Worm (Caenorhabditis elegans): ENCODE results near the gene gfl-1.

- no peak for TF ChIP-seq bed-3 (GFP tag; optimal IDR thresholded peaks at IDR 0.05)
- TF ChIP-seq hlh-1 (tag; optimal IDR thresholded peaks at IDR 0.05): no peak
- TF ChIP-seq nhr-76 (tag; optimal IDR thresholded peaks at IDR 0.05): no peak
- TF ChIP-seq unc-39 (tag; optimal IDR thresholded peaks at IDR 0.05): no peak
These were observed 32.0 kb upstream of the gfl-1 start for ce11 chrIV:11489077-11489476.

Data from whole organism, mixed stage, embryonic.